Fruit fly (Drosophila melanogaster) whole organism, embryonic: ENCODE data around the gene chic.

ENCODE experiments used
- Abd-B ChIP-seq: fragments of 200-800 bp; sonication (Bioruptor generic); optimal IDR thresholded peaks from 2 replicates; lab custom pipeline; 2018; ENCODE audit warnings: missing biosample characterization, mild to moderate bottlenecking, missing genetic modification characterization, moderate library complexity
- B-H1 ChIP-seq: fragments of 200-800 bp; sonication (Bioruptor generic); IDR thresholded peaks from 3 replicates; pipeline ENCODE4 v1.3.6; 2022; ENCODE audit warnings: missing biosample characterization, missing genetic modification characterization
- C15 ChIP-seq: fragments of 200-800 bp; sonication (Bioruptor generic); IDR thresholded peaks from 3 replicates; pipeline ENCODE4 v1.3.6; 2022; ENCODE audit warnings: missing biosample characterization, missing genetic modification characterization
- CG10959 ChIP-seq: fragments of 200-800 bp; sonication (Bioruptor generic); IDR thresholded peaks from 2 replicates; pipeline ENCODE4 v1.3.6; 2022; ENCODE audit warnings: missing biosample characterization, missing genetic modification characterization
- CG11398 ChIP-seq: fragments of 200-800 bp; sonication (Bioruptor generic); optimal IDR thresholded peaks from 2 replicates; lab custom pipeline; 2016; ENCODE audit warnings: missing biosample characterization, missing genetic modification characterization
- CG11695 ChIP-seq: fragments of 200-800 bp; sonication (Bioruptor generic); IDR thresholded peaks from 3 replicates; pipeline ENCODE4 v1.3.6; 2022; ENCODE audit warnings: missing biosample characterization, missing genetic modification characterization
- CG16815 ChIP-seq: fragments of 200-800 bp; sonication (Bioruptor generic); optimal IDR thresholded peaks from 3 replicates; lab custom pipeline; 2017; ENCODE audit warnings: missing biosample characterization, mild to moderate bottlenecking, missing genetic modification characterization
- CG17385 ChIP-seq: fragments of 200-800 bp; sonication (Bioruptor generic); optimal IDR thresholded peaks from 3 replicates; lab custom pipeline; 2018; ENCODE audit warnings: missing biosample characterization, mild to moderate bottlenecking, missing genetic modification characterization
- CG2116 ChIP-seq: fragments of 200-800 bp; sonication (Bioruptor generic); optimal IDR thresholded peaks from 3 replicates; lab custom pipeline; 2018; ENCODE audit warnings: missing biosample characterization, mild to moderate bottlenecking, missing genetic modification characterization
- CG30020 ChIP-seq: fragments of 200-800 bp; optimal IDR thresholded peaks from 2 replicates; lab custom pipeline; 2019; ENCODE audit warnings: missing biosample characterization, mild to moderate bottlenecking, missing genetic modification characterization, moderate library complexity
- CG34422 ChIP-seq: fragments of 200-800 bp; sonication (Bioruptor generic); IDR thresholded peaks from 3 replicates; pipeline ENCODE4 v1.3.6; 2022; ENCODE audit warnings: missing biosample characterization, missing genetic modification characterization
- CG4282 ChIP-seq: fragments of 200-800 bp; sonication (Bioruptor generic); optimal IDR thresholded peaks from 2 replicates; lab custom pipeline; 2016; ENCODE audit warnings: missing biosample characterization, missing genetic modification characterization
- CG6654 ChIP-seq: fragments of 200-800 bp; sonication (Bioruptor generic); optimal IDR thresholded peaks from 2 replicates; lab custom pipeline; 2017; ENCODE audit warnings: missing biosample characterization, mild to moderate bottlenecking, missing genetic modification characterization
- CG6689 ChIP-seq: fragments of 200-800 bp; sonication (Bioruptor generic); IDR thresholded peaks from 2 replicates; pipeline ENCODE4 v1.3.6; 2022; ENCODE audit warnings: missing biosample characterization, missing genetic modification characterization
- CG8478 ChIP-seq: fragments of >200 bp; optimal IDR thresholded peaks from 2 replicates; lab custom pipeline; 2018
- Dfd ChIP-seq, 2 experiments: fragments of >200 bp; optimal IDR thresholded peaks; 2 replicates each; lab custom pipeline; 2017; ENCODE audit warnings: missing biosample characterization in 2 of 2, missing genetic modification characterization in 2 of 2
- Doc3 ChIP-seq: fragments of 200-800 bp; sonication (Bioruptor generic); IDR thresholded peaks from 3 replicates; pipeline ENCODE4 v1.3.6; 2022; ENCODE audit warnings: missing biosample characterization, missing genetic modification characterization; ENCODE audit not compliant: partially characterized antibody
- Fer3 ChIP-seq: fragments of 200-800 bp; sonication (Bioruptor generic); optimal IDR thresholded peaks from 2 replicates; lab custom pipeline; 2018; ENCODE audit warnings: missing biosample characterization, mild to moderate bottlenecking, missing genetic modification characterization, moderate library complexity
- Gsc ChIP-seq: fragments of 200-800 bp; sonication (Bioruptor generic); IDR thresholded peaks from 2 replicates; pipeline ENCODE4 v1.3.6; 2022; ENCODE audit warnings: missing biosample characterization, missing genetic modification characterization
- HmgD ChIP-seq: fragments of 200-800 bp; sonication (Bioruptor generic); optimal IDR thresholded peaks from 3 replicates; lab custom pipeline; 2016; ENCODE audit warnings: missing biosample characterization, missing genetic modification characterization
- Hmr ChIP-seq: fragments of 200-800 bp; sonication (Bioruptor generic); optimal IDR thresholded peaks from 3 replicates; lab custom pipeline; 2017; ENCODE audit warnings: mild to moderate bottlenecking, missing biosample characterization, missing genetic modification reagents, missing genetic modification characterization
- Hr39 ChIP-seq: fragments of >200 bp; optimal IDR thresholded peaks from 2 replicates; lab custom pipeline; 2017
- Jarid2 ChIP-seq: fragments of 200-800 bp; sonication (Bioruptor generic); optimal IDR thresholded peaks from 3 replicates; lab custom pipeline; 2017; ENCODE audit warnings: mild to moderate bottlenecking, missing biosample characterization, missing genetic modification reagents, missing genetic modification characterization
- NK7.1 ChIP-seq: fragments of 200-800 bp; sonication (Bioruptor generic); optimal IDR thresholded peaks from 3 replicates; lab custom pipeline; 2016; ENCODE audit warnings: missing biosample characterization, missing genetic modification characterization
- Oli ChIP-seq: fragments of 200-800 bp; sonication (Bioruptor generic); optimal IDR thresholded peaks from 2 replicates; lab custom pipeline; 2018; ENCODE audit warnings: missing biosample characterization, mild to moderate bottlenecking, missing genetic modification characterization, moderate library complexity
- Rx ChIP-seq: fragments of 200-800 bp; sonication (Bioruptor generic); IDR thresholded peaks from 2 replicates; pipeline ENCODE4 v1.3.6; 2022; ENCODE audit warnings: missing biosample characterization, missing genetic modification characterization
- Scr ChIP-seq: fragments of 200-800 bp; sonication (Bioruptor generic); IDR thresholded peaks from 2 replicates; pipeline ENCODE4 v1.3.6; 2022; ENCODE audit warnings: missing biosample characterization, missing genetic modification characterization; ENCODE audit not compliant: partially characterized antibody
- Sox102F ChIP-seq: fragments of 200-800 bp; sonication (Bioruptor generic); optimal IDR thresholded peaks from 2 replicates; lab custom pipeline; 2018; ENCODE audit warnings: missing biosample characterization, mild to moderate bottlenecking, missing genetic modification characterization, moderate library complexity
- Usf ChIP-seq: fragments of 200-800 bp; sonication (Bioruptor generic); optimal IDR thresholded peaks from 2 replicates; lab custom pipeline; 2017; ENCODE audit warnings: missing genotype, missing biosample characterization, missing genetic modification characterization
- Xbp1 ChIP-seq: fragments of 200-800 bp; sonication (Bioruptor generic); optimal IDR thresholded peaks from 3 replicates; lab custom pipeline; 2016; ENCODE audit warnings: missing biosample characterization, mild to moderate bottlenecking, missing genetic modification characterization
- bbx ChIP-seq: fragments of 200-800 bp; sonication (Bioruptor generic); IDR thresholded peaks from 2 replicates; pipeline ENCODE4 v1.3.6; 2022; ENCODE audit warnings: missing biosample characterization, missing genetic modification characterization; ENCODE audit not compliant: partially characterized antibody
- btn ChIP-seq: fragments of 200-800 bp; sonication (Bioruptor generic); optimal IDR thresholded peaks from 2 replicates; lab custom pipeline; 2016; ENCODE audit warnings: missing biosample characterization, missing genetic modification characterization
- dan ChIP-seq: fragments of 200-800 bp; sonication (Bioruptor generic); IDR thresholded peaks from 2 replicates; pipeline ENCODE4 v1.3.6; 2022; ENCODE audit warnings: missing biosample characterization, missing genetic modification characterization
- dati ChIP-seq: fragments of 200-800 bp; sonication (Bioruptor generic); IDR thresholded peaks from 2 replicates; pipeline ENCODE4 v1.3.6; 2022; ENCODE audit warnings: missing biosample characterization, missing genetic modification characterization
- disco-r ChIP-seq: fragments of 200-800 bp; sonication (Bioruptor generic); optimal IDR thresholded peaks from 2 replicates; lab custom pipeline; 2016; ENCODE audit warnings: missing biosample characterization, missing genetic modification characterization
- hb ChIP-seq: fragments of 200-800 bp; sonication (Bioruptor generic); IDR thresholded peaks from 3 replicates; pipeline ENCODE4 v1.3.6; 2022; ENCODE audit warnings: missing biosample characterization, missing genetic modification characterization; ENCODE audit not compliant: partially characterized antibody
- hbn ChIP-seq: fragments of 200-800 bp; sonication (Bioruptor generic); IDR thresholded peaks from 2 replicates; pipeline ENCODE4 v1.3.6; 2022; ENCODE audit warnings: missing biosample characterization, missing genetic modification characterization; ENCODE audit not compliant: partially characterized antibody
- lmd ChIP-seq: fragments of 200-800 bp; sonication (Bioruptor generic); IDR thresholded peaks from 2 replicates; pipeline ENCODE4 v1.3.6; 2022; ENCODE audit warnings: missing biosample characterization, missing genetic modification characterization
- org-1 ChIP-seq: fragments of 200-800 bp; sonication (Bioruptor generic); optimal IDR thresholded peaks from 2 replicates; lab custom pipeline; 2017; ENCODE audit warnings: missing biosample characterization, missing genetic modification characterization
- peb ChIP-seq: fragments of 200-800 bp; sonication (Bioruptor generic); IDR thresholded peaks from 2 replicates; pipeline ENCODE4 v1.3.6; 2022; ENCODE audit warnings: missing biosample characterization, missing genetic modification characterization
- pho ChIP-seq: fragments of 200-800 bp; sonication (Bioruptor generic); optimal IDR thresholded peaks from 2 replicates; lab custom pipeline; 2016; ENCODE audit warnings: missing biosample characterization, missing genetic modification characterization
- pita ChIP-seq: fragments of 200-800 bp; sonication (Bioruptor generic); optimal IDR thresholded peaks from 2 replicates; lab custom pipeline; 2017; ENCODE audit warnings: missing biosample characterization, mild to moderate bottlenecking, missing genetic modification characterization
- prd ChIP-seq, 3 experiments: fragments of >200 bp in 2 of 3; fragments of 200-800 bp in 1 of 3; sonication (Bioruptor generic) in 1 of 3; optimal IDR thresholded peaks in 2 of 3; IDR thresholded peaks in 1 of 3; 2 replicates in 2 of 3; 3 replicates in 1 of 3; pipeline versions ENCODE4 v1.3.6 to Lab custom; 2017 to 2022; ENCODE audit warnings: missing biosample characterization in 1 of 3, missing genetic modification characterization in 1 of 3
- sd ChIP-seq: fragments of 200-800 bp; sonication (Bioruptor generic); optimal IDR thresholded peaks from 3 replicates; lab custom pipeline; 2018; ENCODE audit warnings: missing biosample characterization, mild to moderate bottlenecking, missing genetic modification characterization, moderate library complexity
- sens ChIP-seq: fragments of 200-800 bp; sonication (Bioruptor generic); peaks from one replicate; lab custom pipeline; 2016; ENCODE audit warnings: missing biosample characterization, missing genetic modification characterization
- sqz ChIP-seq: fragments of 200-800 bp; sonication (Bioruptor generic); optimal IDR thresholded peaks from 3 replicates; lab custom pipeline; 2018; ENCODE audit warnings: missing biosample characterization, mild to moderate bottlenecking, missing genetic modification characterization
- tio ChIP-seq: fragments of 200-800 bp; sonication (Bioruptor generic); optimal IDR thresholded peaks from 2 replicates; lab custom pipeline; 2017; ENCODE audit warnings: missing biosample characterization, missing genetic modification characterization, inconsistent platforms
- vnd ChIP-seq: fragments of 200-800 bp; sonication (Bioruptor generic); IDR thresholded peaks from 3 replicates; pipeline ENCODE4 v1.3.6; 2022; ENCODE audit warnings: missing biosample characterization, missing genetic modification characterization; ENCODE audit not compliant: partially characterized antibody
- vvl ChIP-seq: fragments of 200-800 bp; sonication (Bioruptor generic); IDR thresholded peaks from 2 replicates; pipeline ENCODE4 v1.3.6; 2022; ENCODE audit warnings: missing biosample characterization, missing genetic modification characterization
- wdn ChIP-seq: fragments of 200-800 bp; sonication (Bioruptor generic); IDR thresholded peaks from 2 replicates; pipeline ENCODE4 v1.3.6; 2022; ENCODE audit warnings: missing biosample characterization, missing genetic modification characterization
- wek ChIP-seq: fragments of 200-800 bp; sonication (Bioruptor generic); optimal IDR thresholded peaks from 3 replicates; lab custom pipeline; 2018; ENCODE audit warnings: missing biosample characterization, mild to moderate bottlenecking, missing genetic modification characterization, moderate library complexity
- zen ChIP-seq: fragments of 200-800 bp; sonication (Bioruptor generic); optimal IDR thresholded peaks from 3 replicates; lab custom pipeline; 2018; ENCODE audit warnings: missing biosample characterization, mild to moderate bottlenecking, missing genetic modification characterization, moderate library complexity

Gene chic

DNA sequence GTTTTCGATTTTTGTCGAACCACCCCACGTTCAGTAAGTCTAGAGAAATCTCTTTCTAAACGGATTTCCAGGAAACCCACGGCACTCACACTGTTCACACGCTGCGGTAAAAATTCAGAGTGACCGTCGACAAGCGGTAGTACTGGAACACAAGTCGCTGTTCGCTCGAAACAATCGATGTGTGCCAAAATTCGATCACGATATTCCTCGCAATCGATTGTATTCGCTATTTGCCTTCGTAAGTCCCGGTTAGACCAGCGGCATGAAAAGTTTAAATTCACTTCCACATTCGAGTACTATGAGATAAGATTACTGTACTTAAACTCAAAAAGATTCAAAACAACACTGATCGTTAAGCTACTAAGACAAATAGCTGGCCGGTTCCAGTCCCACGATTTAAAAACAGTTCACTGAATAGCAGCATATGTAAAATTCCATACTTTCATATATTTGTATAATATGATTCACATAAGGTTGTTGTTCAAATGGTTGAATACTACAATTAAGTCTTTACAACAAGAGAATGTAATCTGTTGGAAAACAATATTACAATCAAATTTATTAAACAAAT is at the start of gene chic (continued):
- TF ChIP-seq peb: no peak
- TF ChIP-seq pho: no peak
- no peak for TF ChIP-seq CG6689 (GFP tag; lab: Robert Waterston, UW)
- TF ChIP-seq hbn (GFP tag; lab: Robert Waterston, UW): no peak
- TF ChIP-seq CG2116 (GFP tag; lab: Kevin White, UChicago): peak; percentile 16
- TF ChIP-seq CG8478 (lab: Kevin White, UChicago): peak; percentile 28
- peak; percentile 64 for TF ChIP-seq sens (GFP tag; lab: Kevin White, UChicago)
- no peak for TF ChIP-seq Scr
- peak; percentile 79 for TF ChIP-seq CG30020 (tag; lab: Kevin White, UChicago)
- peak; percentile 38 for TF ChIP-seq HmgD (GFP tag; lab: Kevin White, UChicago)
- TF ChIP-seq Dfd (GFP tag; optimal IDR thresholded peaks at IDR 0.05; lab: Kevin White, UChicago): no peak
- TF ChIP-seq C15 (GFP tag; lab: Robert Waterston, UW): no peak
- TF ChIP-seq wek (GFP tag; lab: Kevin White, UChicago): peak; percentile 3
- no peak for TF ChIP-seq CG10959 (GFP tag; lab: Robert Waterston, UW)
- peak; percentile 27 for TF ChIP-seq Fer3
- peak; percentile 61 for TF ChIP-seq Jarid2
- TF ChIP-seq CG17385 (GFP tag; lab: Kevin White, UChicago): no peak
- TF ChIP-seq tio (GFP tag; lab: Kevin White, UChicago): no peak
- TF ChIP-seq B-H1 (GFP tag; lab: Robert Waterston, UW): no peak
- TF ChIP-seq CG11398: peak; percentile 7
- TF ChIP-seq btn: no peak
- no peak for TF ChIP-seq CG11695 (GFP tag; lab: Robert Waterston, UW)
- TF ChIP-seq CG34422 (GFP tag; lab: Robert Waterston, UW): no peak
- TF ChIP-seq disco-r: no peak
- TF ChIP-seq hb (GFP tag; lab: Robert Waterston, UW): no peak
- TF ChIP-seq Abd-B (GFP tag; lab: Kevin White, UChicago): no peak
- TF ChIP-seq vnd (GFP tag; lab: Robert Waterston, UW): no peak
- TF ChIP-seq Hr39 (lab: Kevin White, UChicago): no peak
- TF ChIP-seq Usf (GFP tag; lab: Kevin White, UChicago): no peak
- peak; percentile 5 for TF ChIP-seq org-1 (GFP tag; lab: Kevin White, UChicago)
- TF ChIP-seq Oli (tag; lab: Kevin White, UChicago): no peak
- no peak for TF ChIP-seq lmd (GFP tag; lab: Robert Waterston, UW)
- TF ChIP-seq sd (tag; lab: Kevin White, UChicago): no peak
- TF ChIP-seq CG4282 (GFP tag; lab: Kevin White, UChicago): no peak
- TF ChIP-seq Gsc: no peak
- no peak for TF ChIP-seq bbx (GFP tag; lab: Robert Waterston, UW)
- no peak for TF ChIP-seq vvl
- TF ChIP-seq Xbp1 (GFP tag; lab: Kevin White, UChicago): no peak
- TF ChIP-seq sqz (GFP tag; lab: Kevin White, UChicago): no peak
- no peak for TF ChIP-seq Sox102F (GFP tag; lab: Kevin White, UChicago)
- no peak for TF ChIP-seq dan (GFP tag; lab: Robert Waterston, UW)
- TF ChIP-seq NK7.1: no peak
- peak; percentile 34 for TF ChIP-seq Hmr (GFP tag; lab: Kevin White, UChicago)
- no peak for TF ChIP-seq dati (GFP tag; lab: Robert Waterston, UW)
- no peak for TF ChIP-seq Doc3 (GFP tag; lab: Robert Waterston, UW)
- no peak for TF ChIP-seq CG16815 (GFP tag; lab: Kevin White, UChicago)
- no peak for TF ChIP-seq CG6654 (GFP tag; lab: Kevin White, UChicago)
- no peak for TF ChIP-seq wdn (GFP tag; lab: Robert Waterston, UW)
- TF ChIP-seq zen (tag; lab: Kevin White, UChicago): no peak
- no peak for TF ChIP-seq pita (GFP tag; lab: Kevin White, UChicago)
- no peak for TF ChIP-seq prd (optimal IDR thresholded peaks at IDR 0.05; lab: Kevin White, UChicago)
- no peak for TF ChIP-seq prd (GFP tag; IDR thresholded peaks at IDR 0.05; lab: Robert Waterston, UW)
- no peak for TF ChIP-seq Rx (GFP tag; lab: Robert Waterston, UW)
